Fruit fly (Drosophila melanogaster): Measurements from ENCODE around the gene Spn28Dc.
A peak's percentile ranks its signal among the peaks of the same experiment; 100 is the strongest.

DNA sequence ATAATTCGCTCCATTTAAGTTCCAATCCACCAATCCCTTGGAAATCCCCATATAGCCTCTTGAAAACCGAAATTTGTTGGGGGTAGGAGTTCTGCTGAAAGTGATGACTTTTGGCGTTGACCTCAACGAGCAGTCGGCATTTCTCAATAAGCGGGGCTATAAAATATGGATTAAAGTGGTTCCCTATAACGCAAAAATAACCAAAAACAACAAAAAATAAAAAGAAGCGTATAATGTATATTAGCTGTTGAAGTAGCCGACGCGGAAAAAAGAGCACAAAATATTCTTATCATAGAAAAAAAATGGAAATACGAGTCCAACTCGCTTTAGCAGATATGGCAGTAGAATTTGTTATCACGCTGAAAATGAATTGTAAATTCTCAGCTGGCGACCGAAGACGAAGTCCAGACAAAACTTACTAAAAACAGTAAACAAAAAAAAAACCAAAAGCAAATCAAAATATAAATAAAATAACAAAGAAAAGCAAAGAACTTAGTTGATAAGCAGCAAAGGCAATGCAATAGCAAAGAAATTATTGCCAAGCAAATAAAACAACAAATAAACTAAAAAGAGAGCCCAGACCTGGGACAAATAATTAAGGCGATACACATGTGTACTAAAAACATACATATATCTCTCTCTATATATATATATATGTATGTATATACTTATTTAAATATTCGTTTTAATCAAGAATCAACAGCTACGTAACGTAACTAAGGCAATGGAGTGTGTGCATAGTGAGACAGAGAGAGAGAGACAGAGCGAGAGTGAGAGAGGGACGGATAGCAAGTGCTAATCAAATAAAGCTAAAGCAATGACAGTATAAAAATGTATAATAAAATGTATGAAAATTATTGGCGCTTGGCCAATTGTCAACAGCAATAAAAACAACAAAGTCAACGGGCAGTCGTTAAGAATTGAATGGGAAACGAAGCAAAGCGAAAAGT lies 46.2 kb downstream of the Spn28Dc start:
- TF ChIP-seq sv (GFP tag; optimal IDR thresholded peaks at IDR 0.05) (no peak), h (GFP tag; optimal IDR thresholded peaks at IDR 0.05) (peak; percentile 73), OdsH (GFP tag; optimal IDR thresholded peaks at IDR 0.05) (peak; percentile 53), psq (GFP tag; optimal IDR thresholded peaks at IDR 0.05) (peak; percentile 58)
